Worm (Caenorhabditis elegans) whole organism, midembryonic: ENCODE measurements around the gene T10H9.1.

Experiments used
- T22C8.4 ChIP-seq: fragments of 200-800 bp; sonication (Bioruptor generic); IDR thresholded peaks from 2 replicates; pipeline ENCODE4 v1.3.6; 2022; ENCODE audit warnings: missing genetic modification characterization, missing compliant biosample characterization
- cog-1 ChIP-seq: sonication (generic microtip); optimal IDR thresholded peaks from 2 replicates; lab custom pipeline; 2016; ENCODE audit warnings: missing genetic modification characterization, missing compliant biosample characterization
- flt-1 ChIP-seq: fragments of 200-800 bp; sonication (Bioruptor generic); IDR thresholded peaks from 2 replicates; pipeline ENCODE4 v1.3.6; 2022; ENCODE audit warnings: missing genetic modification characterization, missing compliant biosample characterization
- klf-2 ChIP-seq: fragments of 200-800 bp; sonication (Bioruptor generic); conservative IDR thresholded peaks from 2 replicates; pipeline ENCODE4 v1.3.6; 2022; ENCODE audit warnings: missing genetic modification reagents, missing genetic modification characterization, missing compliant biosample characterization
- med-1 ChIP-seq: sonication (generic microtip); optimal IDR thresholded peaks from 2 replicates; lab custom pipeline; 2017; ENCODE audit warnings: missing genetic modification characterization, mild to moderate bottlenecking, missing compliant biosample characterization, antibody characterized with exemption, missing genetic modification reagents; ENCODE audit not compliant: insufficient read depth
- ref-1 ChIP-seq: fragments of 200-800 bp; sonication (Bioruptor generic); conservative IDR thresholded peaks from 2 replicates; pipeline ENCODE4 v1.3.6; 2022; ENCODE audit warnings: missing genetic modification reagents, missing genetic modification characterization, missing compliant biosample characterization
- tab-1 ChIP-seq: fragments of 200-800 bp; sonication (Bioruptor generic); IDR thresholded peaks from 2 replicates; pipeline ENCODE4 v1.3.6; 2022; ENCODE audit warnings: missing genetic modification characterization, missing compliant biosample characterization
- ztf-23 ChIP-seq: fragments of 200-800 bp; sonication (Bioruptor generic); IDR thresholded peaks from 2 replicates; pipeline ENCODE4 v1.3.6; 2022; ENCODE audit warnings: missing genetic modification reagents, missing genetic modification characterization, missing compliant biosample characterization
- ztf-29 ChIP-seq: fragments of 200-800 bp; sonication (Bioruptor generic); IDR thresholded peaks from 2 replicates; pipeline ENCODE4 v1.3.6; 2022; ENCODE audit warnings: missing genetic modification reagents, missing genetic modification characterization, missing compliant biosample characterization

The T10H9.1 gene

ce11 chrV:6649317-6649716 lies at the start of gene T10H9.1:
Gene T10H9.1 (plus strand): TSS chrV:6649617.
- TF ChIP-seq tab-1 (GFP tag; lab: Robert Waterston, UW): no peak
- no peak for TF ChIP-seq flt-1 (GFP tag; lab: Robert Waterston, UW)
- no peak for TF ChIP-seq ztf-29 (GFP tag; lab: Robert Waterston, UW)
- TF ChIP-seq ztf-23: no peak
- no peak for TF ChIP-seq cog-1 (tag; lab: Kevin White, UChicago)
- no peak for TF ChIP-seq ref-1 (GFP tag; lab: Robert Waterston, UW)
- no peak for TF ChIP-seq med-1 (GFP tag; lab: Kevin White, UChicago)
- TF ChIP-seq T22C8.4 (GFP tag; lab: Robert Waterston, UW): no peak

- TF ChIP-seq med-1 (GFP tag; lab: Kevin White, UChicago) (no peak), klf-2 (no peak), cog-1 (tag; lab: Kevin White, UChicago) (no peak), flt-1 (GFP tag; lab: Robert Waterston, UW) (no peak), ztf-23 (no peak), ztf-29 (GFP tag; lab: Robert Waterston, UW) (no peak), ref-1 (GFP tag; lab: Robert Waterston, UW) (no peak), T22C8.4 (GFP tag; lab: Robert Waterston, UW) (no peak)
Observed at ce11 chrV:6602556-6603062, 46.8 kb upstream of the T10H9.1 start, which contains the start of gene ZK1055.6. Gene ZK1055.6 (minus strand): TSS chrV:6602606.

ce11 chrV:6605275-6605674 lies 44.1 kb upstream of the T10H9.1 start, which contains the start of gene ZK1055.7:
Gene ZK1055.7 (minus strand): TSS chrV:6605375.
- no peak for TF ChIP-seq flt-1 (GFP tag; lab: Robert Waterston, UW)
- TF ChIP-seq ref-1 (GFP tag; lab: Robert Waterston, UW): no peak
- TF ChIP-seq ztf-23: no peak
- no peak for TF ChIP-seq cog-1 (tag; lab: Kevin White, UChicago)
- no peak for TF ChIP-seq T22C8.4 (GFP tag; lab: Robert Waterston, UW)
- no peak for TF ChIP-seq tab-1 (GFP tag; lab: Robert Waterston, UW)
- TF ChIP-seq klf-2: no peak
- no peak for TF ChIP-seq med-1 (GFP tag; lab: Kevin White, UChicago)
- TF ChIP-seq ztf-29 (GFP tag; lab: Robert Waterston, UW): no peak

ce11 chrV:6606197-6606596 lies 43.2 kb upstream of the T10H9.1 start:
- TF ChIP-seq ref-1 (GFP tag; lab: Robert Waterston, UW) (no peak), T22C8.4 (GFP tag; lab: Robert Waterston, UW) (no peak), cog-1 (tag; lab: Kevin White, UChicago) (no peak), klf-2 (no peak), ztf-29 (GFP tag; lab: Robert Waterston, UW) (no peak), flt-1 (GFP tag; lab: Robert Waterston, UW) (no peak), med-1 (GFP tag; lab: Kevin White, UChicago) (no peak), tab-1 (GFP tag; lab: Robert Waterston, UW) (no peak), ztf-23 (no peak)

DNA sequence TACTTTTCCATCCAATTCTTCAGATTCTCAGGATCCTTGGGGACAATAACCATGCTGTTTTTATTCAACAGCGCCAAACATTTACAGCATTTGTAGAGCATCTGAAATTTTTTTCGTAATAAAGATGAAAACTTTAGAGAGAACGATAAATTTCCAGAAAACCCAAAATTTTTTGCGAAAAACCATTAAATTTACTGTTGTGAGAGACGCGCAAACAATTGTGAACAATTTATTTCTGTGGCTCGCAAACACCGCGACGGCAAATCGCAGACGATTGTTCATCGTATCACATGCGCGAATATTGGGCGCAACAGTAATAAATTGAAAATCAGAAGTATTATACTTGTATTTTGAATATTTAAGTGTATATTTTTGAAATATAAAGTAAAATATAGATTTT lies 38.4 kb upstream of the T10H9.1 start, which contains the start of gene gon-14:
gon-14 (minus strand) TSS at position 101 of the 400 bp plus-strand sequence.
- TF ChIP-seq ztf-23 (no peak), med-1 (GFP tag; lab: Kevin White, UChicago) (no peak)

ce11 chrV:6611504-6611903 lies 37.9 kb upstream of the T10H9.1 start:
- TF ChIP-seq T22C8.4 (GFP tag; lab: Robert Waterston, UW): no peak
- TF ChIP-seq flt-1 (GFP tag; lab: Robert Waterston, UW): no peak
- TF ChIP-seq med-1 (GFP tag; lab: Kevin White, UChicago): no peak
- TF ChIP-seq ztf-23: no peak

- TF ChIP-seq ref-1 (GFP tag; lab: Robert Waterston, UW): no peak
- TF ChIP-seq flt-1 (GFP tag; lab: Robert Waterston, UW): no peak
- no peak for TF ChIP-seq ztf-29 (GFP tag; lab: Robert Waterston, UW)
- TF ChIP-seq cog-1 (tag; lab: Kevin White, UChicago): no peak
- no peak for TF ChIP-seq tab-1 (GFP tag; lab: Robert Waterston, UW)
- no peak for TF ChIP-seq T22C8.4 (GFP tag; lab: Robert Waterston, UW)
- no peak for TF ChIP-seq med-1 (GFP tag; lab: Kevin White, UChicago)
- TF ChIP-seq ztf-23: no peak
- TF ChIP-seq klf-2: no peak
Observed at ce11 chrV:6614152-6614734, 35.2 kb upstream of the T10H9.1 start, which contains the start of gene cpr-4. Gene cpr-4 (plus strand): TSS chrV:6614674.

DNA sequence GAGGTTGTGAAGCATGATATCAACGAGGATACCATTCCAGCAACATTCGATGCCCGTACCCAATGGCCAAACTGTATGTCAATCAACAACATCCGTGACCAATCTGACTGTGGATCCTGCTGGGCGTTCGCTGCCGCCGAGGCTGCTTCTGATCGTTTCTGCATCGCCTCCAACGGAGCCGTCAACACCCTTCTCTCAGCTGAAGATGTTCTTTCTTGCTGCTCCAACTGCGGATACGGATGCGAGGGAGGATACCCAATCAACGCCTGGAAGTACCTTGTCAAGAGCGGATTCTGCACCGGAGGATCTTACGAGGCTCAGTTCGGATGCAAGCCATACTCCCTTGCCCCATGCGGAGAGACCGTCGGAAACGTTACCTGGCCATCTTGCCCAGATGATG lies 34.4 kb upstream of the T10H9.1 start:
- TF ChIP-seq ztf-29 (GFP tag; lab: Robert Waterston, UW) (no peak), klf-2 (no peak), T22C8.4 (GFP tag; lab: Robert Waterston, UW) (no peak), flt-1 (GFP tag; lab: Robert Waterston, UW) (no peak), tab-1 (GFP tag; lab: Robert Waterston, UW) (no peak), ref-1 (GFP tag; lab: Robert Waterston, UW) (no peak), cog-1 (tag; lab: Kevin White, UChicago) (no peak)

ce11 chrV:6616294-6616693 lies 33.1 kb upstream of the T10H9.1 start:
- TF ChIP-seq klf-2 (no peak), flt-1 (GFP tag; lab: Robert Waterston, UW) (no peak)

ce11 chrV:6620809-6621208 lies 28.6 kb upstream of the T10H9.1 start:
- TF ChIP-seq med-1 (GFP tag; lab: Kevin White, UChicago): no peak
- TF ChIP-seq T22C8.4 (GFP tag; lab: Robert Waterston, UW): no peak
